Worm (Caenorhabditis elegans): ENCODE measurements around the gene F54D8.6.
A peak's percentile ranks its signal among the peaks of the same experiment; 100 is the strongest.

F54D8.6 gene

DNA sequence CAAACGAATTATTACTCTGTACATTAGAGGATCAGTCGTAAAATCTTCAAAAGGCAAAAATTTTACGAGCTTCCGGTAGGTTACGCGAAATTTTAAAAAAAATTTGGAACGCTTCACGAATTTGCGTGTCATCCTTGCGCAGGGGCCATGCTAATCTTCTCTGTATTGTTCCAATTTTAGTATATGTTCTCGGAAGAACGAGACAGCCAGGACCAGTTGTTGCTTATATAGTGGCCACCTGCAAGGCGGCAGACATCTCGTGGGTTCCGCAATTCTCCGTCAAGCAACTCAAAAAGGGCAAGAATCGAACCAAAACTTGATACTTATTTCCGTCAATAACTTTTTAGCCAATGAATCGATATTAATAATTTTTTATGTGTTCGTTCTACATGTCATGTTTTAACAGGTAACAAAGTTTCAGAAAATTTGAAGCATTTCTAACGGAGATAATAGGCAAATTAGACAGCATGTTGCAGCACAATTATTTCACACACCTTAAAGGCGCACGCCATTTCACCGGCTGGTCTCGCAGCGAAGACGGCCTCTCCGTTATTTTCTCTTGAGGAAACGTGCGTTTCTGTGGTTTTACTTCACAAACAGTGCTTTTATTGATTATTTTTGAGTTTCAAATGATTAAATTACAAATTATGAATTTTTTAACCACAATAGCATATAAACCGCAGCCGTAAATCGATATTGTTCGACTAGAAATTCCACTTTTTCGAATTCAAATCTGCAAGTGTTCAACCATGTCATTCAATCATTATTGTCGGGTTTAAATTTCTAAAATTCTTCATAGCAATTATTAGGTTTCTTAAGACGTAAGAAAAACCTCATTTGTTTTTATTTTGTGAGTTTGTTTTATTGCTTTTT is 21.8 kb upstream of the F54D8.6 start (continued):
- TF ChIP-seq fkh-8 (tag; optimal IDR thresholded peaks at IDR 0.05) (peak; percentile 79), ztf-4 (tag; optimal IDR thresholded peaks at IDR 0.05) (peak; percentile 84), pax-3 (tag; optimal IDR thresholded peaks at IDR 0.05) (peak; percentile 84), xbp-1 (tag; optimal IDR thresholded peaks at IDR 0.05) (peak; percentile 87), sup-37 (GFP tag; optimal IDR thresholded peaks at IDR 0.05) (peak; percentile 63), lin-39 (tag; optimal IDR thresholded peaks at IDR 0.05) (peak; percentile 68), zag-1 (tag; optimal IDR thresholded peaks at IDR 0.05) (no peak), hlh-4 (tag; optimal IDR thresholded peaks at IDR 0.05) (peak; percentile 10), mep-1 (tag; optimal IDR thresholded peaks at IDR 0.05) (peak; percentile 67), ama-1 (optimal IDR thresholded peaks at IDR 0.05) (peak; percentile 77), efl-3 (GFP tag; optimal IDR thresholded peaks at IDR 0.05) (peak; percentile 64), nhr-76 (tag; optimal IDR thresholded peaks at IDR 0.05) (no peak), grh-1 (GFP tag; IDR thresholded peaks at IDR 0.05) (peak; percentile 82), sptf-1 (tag; optimal IDR thresholded peaks at IDR 0.05) (no peak), elt-2 (tag; optimal IDR thresholded peaks at IDR 0.05) (peak; percentile 77), tbx-2 (tag; optimal IDR thresholded peaks at IDR 0.05) (peak; percentile 89), swsn-7 (tag; optimal IDR thresholded peaks at IDR 0.05) (peak; percentile 91), F16B12.6 (tag; optimal IDR thresholded peaks at IDR 0.05) (peak; percentile 21), dsc-1 (tag; optimal IDR thresholded peaks at IDR 0.05) (peak; percentile 87), ceh-88 (GFP tag; IDR thresholded peaks at IDR 0.05) (peak; percentile 82), hpl-2 (GFP tag; optimal IDR thresholded peaks at IDR 0.05) (no peak), C16A3.4 (tag; optimal IDR thresholded peaks at IDR 0.05) (peak; percentile 51), vab-15 (tag; optimal IDR thresholded peaks at IDR 0.05) (no peak), zip-4 (GFP tag; optimal IDR thresholded peaks at IDR 0.05) (peak; percentile 80), fkh-4 (tag; optimal IDR thresholded peaks at IDR 0.05; ENCODE audit: borderline replicate concordance) (peak; percentile 43), fkh-10 (GFP tag; optimal IDR thresholded peaks at IDR 0.05) (peak; percentile 58), tlp-1 (tag; optimal IDR thresholded peaks at IDR 0.05) (no peak), nhr-71 (tag; optimal IDR thresholded peaks at IDR 0.05) (peak; percentile 94), C34B4.2 (tag; optimal IDR thresholded peaks at IDR 0.05) (peak; percentile 15), ztf-11 (tag; optimal IDR thresholded peaks at IDR 0.05) (peak in 1 of 2 experiments; percentile 84), lin-15B (tag; optimal IDR thresholded peaks at IDR 0.05) (peak; percentile 37), unc-130 (tag; optimal IDR thresholded peaks at IDR 0.05) (peak; percentile 26), ceh-90 (tag; optimal IDR thresholded peaks at IDR 0.05) (peak; percentile 38), alr-1 (tag; optimal IDR thresholded peaks at IDR 0.05; ENCODE audit: borderline replicate concordance) (no peak), unc-86 (tag; optimal IDR thresholded peaks at IDR 0.05) (peak; percentile 89), nhr-85 (tag) (peak; percentile 97), snu-23 (GFP tag; optimal IDR thresholded peaks at IDR 0.05) (peak; percentile 91), unc-62 (GFP tag; optimal IDR thresholded peaks at IDR 0.05) (no peak), hlh-17 (GFP tag; optimal IDR thresholded peaks at IDR 0.05; ENCODE audit: borderline replicate concordance) (no peak), elt-3 (tag; optimal IDR thresholded peaks at IDR 0.05) (peak in 5 of 6 experiments; percentile 1 to 41 (median 39)), ceh-63 (GFP tag; optimal IDR thresholded peaks at IDR 0.05) (no peak), unc-98 (GFP tag; IDR thresholded peaks at IDR 0.05) (no peak), aha-1 (tag; optimal IDR thresholded peaks at IDR 0.05) (peak; percentile 41), lin-35 (GFP tag; optimal IDR thresholded peaks at IDR 0.05) (peak; percentile 65 to 76), unc-30 (tag; optimal IDR thresholded peaks at IDR 0.05) (no peak), snpc-4 (tag; optimal IDR thresholded peaks at IDR 0.05) (peak; percentile 99), sox-4 (tag; optimal IDR thresholded peaks at IDR 0.05) (peak; percentile 80), efl-1 (optimal IDR thresholded peaks at IDR 0.05) (peak; percentile 65 to 79), efl-1 (GFP tag; optimal IDR thresholded peaks at IDR 0.05 in 1 of 2) (peak; percentile 43 to 97), nhr-20 (tag; optimal IDR thresholded peaks at IDR 0.05) (peak; percentile 87), dpl-1 (GFP tag; optimal IDR thresholded peaks at IDR 0.05) (peak; percentile 43 to 67 (median 49))

Measured in whole organism, L1 larva.